Fruit fly (Drosophila melanogaster): ENCODE results near the gene Arfrp1.

Arfrp1 gene

DNA sequence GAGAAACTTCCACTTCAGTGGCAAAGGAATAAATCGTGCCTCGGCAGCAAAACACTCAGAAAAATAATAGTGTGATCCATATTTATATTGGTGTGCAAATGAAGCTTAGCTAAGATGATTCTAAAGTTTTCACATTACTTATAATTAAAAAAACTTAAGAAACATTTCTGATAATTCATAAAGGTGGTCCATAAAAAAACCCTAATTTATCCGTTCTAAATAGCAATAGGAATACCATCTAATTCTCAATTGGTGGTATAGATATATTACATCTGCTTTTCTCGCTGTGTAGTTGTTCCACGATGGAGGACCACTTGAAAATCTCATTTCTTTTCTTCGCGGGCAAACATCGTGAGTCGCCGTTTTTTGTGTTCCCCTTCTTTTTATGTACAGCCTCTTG, 48.3 kb downstream of the Arfrp1 start (continued):
- TF ChIP-seq CG16779 (GFP tag; IDR thresholded peaks at IDR 0.05) (no peak), CG3847 (GFP tag; IDR thresholded peaks at IDR 0.05) (peak; percentile 52), Atf3 (GFP tag; optimal IDR thresholded peaks at IDR 0.05) (no peak), CG12104 (GFP tag; optimal IDR thresholded peaks at IDR 0.05) (peak; percentile 59), Spps (tag; optimal IDR thresholded peaks at IDR 0.05) (peak; percentile 38), CG18011 (GFP tag; optimal IDR thresholded peaks at IDR 0.05) (no peak), ap (GFP tag; IDR thresholded peaks at IDR 0.05) (no peak), dpn (GFP tag; optimal IDR thresholded peaks at IDR 0.05) (peak in 1 of 2 experiments; percentile 45), corto (GFP tag; optimal IDR thresholded peaks at IDR 0.05) (peak; percentile 59), Stat92E (GFP tag; optimal IDR thresholded peaks at IDR 0.05) (no peak), esg (GFP tag; conservative IDR thresholded peaks at IDR 0.05) (peak; percentile 38; the same call in 1 of the 2 replicates), fd3F (GFP tag; optimal IDR thresholded peaks at IDR 0.05) (peak; percentile 15), ems (GFP tag; optimal IDR thresholded peaks at IDR 0.05) (peak; percentile 9), CG14710 (tag; optimal IDR thresholded peaks at IDR 0.05) (peak; percentile 73), mam (GFP tag; optimal IDR thresholded peaks at IDR 0.05) (peak; percentile 40), ssp (GFP tag; IDR thresholded peaks at IDR 0.05) (0 out of 2 replicates have a peak, but pooled peaks have one; percentile 16), bab2 (GFP tag; optimal IDR thresholded peaks at IDR 0.05) (peak; percentile 64), Scr (GFP tag; IDR thresholded peaks at IDR 0.05; ENCODE audit: partially characterized antibody) (no peak), Side (GFP tag; optimal IDR thresholded peaks at IDR 0.05) (no peak), CG17385 (GFP tag; optimal IDR thresholded peaks at IDR 0.05) (peak; percentile 72), CG2116 (GFP tag; optimal IDR thresholded peaks at IDR 0.05) (peak; percentile 9), CG43689 (GFP tag; IDR thresholded peaks at IDR 0.05) (no peak), cato (GFP tag; optimal IDR thresholded peaks at IDR 0.05; ENCODE audit: borderline replicate concordance) (peak; percentile 7), H15 (GFP tag; IDR thresholded peaks at IDR 0.05) (no peak), insv (GFP tag; optimal IDR thresholded peaks at IDR 0.05) (peak in 1 of 2 experiments; percentile 2), run (tag; optimal IDR thresholded peaks at IDR 0.05) (no peak), CG4730 (GFP tag; IDR thresholded peaks at IDR 0.05) (no peak), D (optimal IDR thresholded peaks at IDR 0.05) (no peak), D (GFP tag; optimal IDR thresholded peaks at IDR 0.05) (peak; percentile 64), Drgx (GFP tag; IDR thresholded peaks at IDR 0.05) (peak; percentile 50), CG5953 (GFP tag; IDR thresholded peaks at IDR 0.05) (no peak), HmgD (GFP tag; optimal IDR thresholded peaks at IDR 0.05) (no peak), tx (GFP tag; optimal IDR thresholded peaks at IDR 0.05) (peak; percentile 9), Dip2 (GFP tag; IDR thresholded peaks at IDR 0.05) (no peak), ewg (GFP tag; optimal IDR thresholded peaks at IDR 0.05) (no peak), gfzf (GFP tag; optimal IDR thresholded peaks at IDR 0.05) (no peak), CG12299 (tag; optimal IDR thresholded peaks at IDR 0.05) (peak; percentile 19)

DNA sequence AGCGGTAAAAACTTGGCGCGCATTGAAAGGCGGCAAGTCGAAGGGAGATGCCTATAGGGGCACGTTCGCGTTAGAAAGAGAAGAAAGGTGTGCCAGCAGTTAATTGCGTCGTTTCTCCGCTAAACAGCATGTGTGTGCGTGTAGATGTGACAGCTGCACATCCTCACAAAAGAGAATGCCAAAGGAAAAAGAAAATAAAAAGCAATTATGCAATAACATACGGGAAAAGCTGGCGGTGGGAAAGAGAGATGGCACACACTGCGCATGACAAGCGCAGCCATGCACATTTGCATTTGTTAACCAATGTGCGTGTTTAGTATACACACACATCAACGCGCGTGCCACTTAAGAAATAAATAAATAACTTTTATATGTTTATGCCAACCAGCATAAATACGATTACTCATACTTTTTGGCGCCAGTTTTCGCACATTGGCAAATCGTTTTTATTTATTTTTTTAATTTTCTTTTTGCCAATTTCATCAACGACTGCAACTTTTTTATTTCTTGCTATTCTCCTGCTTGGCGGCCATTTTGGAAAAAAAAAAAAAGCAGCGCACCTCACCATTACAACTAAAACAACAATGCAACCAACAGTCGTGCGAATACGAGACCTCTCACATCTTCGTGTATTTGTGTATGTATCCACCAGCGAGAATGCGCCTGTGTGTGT, 49.0 kb downstream of the Arfrp1 start:
- TF ChIP-seq CG1647 (GFP tag; optimal IDR thresholded peaks at IDR 0.05) (no peak), Max (GFP tag; optimal IDR thresholded peaks at IDR 0.05) (no peak), ewg (GFP tag; optimal IDR thresholded peaks at IDR 0.05) (peak; percentile 71), mam (GFP tag; optimal IDR thresholded peaks at IDR 0.05) (no peak), CG13287 (GFP tag; IDR thresholded peaks at IDR 0.05; ENCODE audit: partially characterized antibody) (no peak), chinmo (GFP tag; IDR thresholded peaks at IDR 0.05; ENCODE audit: partially characterized antibody) (peak; percentile 86; the same call in 3 of the 4 replicates), ind (GFP tag; optimal IDR thresholded peaks at IDR 0.05) (no peak), CG4360 (GFP tag; IDR thresholded peaks at IDR 0.05) (no peak), CG13624 (GFP tag; optimal IDR thresholded peaks at IDR 0.05) (peak; percentile 93), CG9727 (GFP tag; optimal IDR thresholded peaks at IDR 0.05) (peak; percentile 1), bsh (GFP tag; optimal IDR thresholded peaks at IDR 0.05) (peak in 1 of 2 experiments; percentile 30), CG12104 (GFP tag; optimal IDR thresholded peaks at IDR 0.05) (peak; percentile 15), sr (GFP tag; IDR thresholded peaks at IDR 0.05) (no peak), nom (GFP tag; optimal IDR thresholded peaks at IDR 0.05) (peak; percentile 49), Myb (GFP tag; optimal IDR thresholded peaks at IDR 0.05) (no peak), bab2 (GFP tag; optimal IDR thresholded peaks at IDR 0.05) (no peak), Optix (GFP tag; IDR thresholded peaks at IDR 0.05) (no peak), CG15073 (GFP tag; optimal IDR thresholded peaks at IDR 0.05) (no peak)

All from whole organism, embryonic.